Worm (Caenorhabditis elegans) whole organism, L4/young adult: ENCODE measurements around the gene F02D10.3.
A peak's percentile ranks its signal among the peaks of the same experiment; 100 is the strongest.
"Not testable (repeated sequence)": the region's sequence is repeated elsewhere in the genome, so short reads cannot be mapped to it uniquely, and the experiment has no call there.

ENCODE experiments used
- W03F9.2 ChIP-seq: fragments of 150-350 bp; optimal IDR thresholded peaks from 2 replicates; lab custom pipeline; 2014; ENCODE audit warnings: missing biosample characterization, missing genetic modification characterization
- dao-5 ChIP-seq: sonication (generic microtip); optimal IDR thresholded peaks from 2 replicates; lab custom pipeline; 2016; ENCODE audit warnings: missing genotype, missing genetic modification characterization, moderate library complexity, missing compliant biosample characterization
- him-1 ChIP-seq: sonication (generic microtip); optimal IDR thresholded peaks from 2 replicates; lab custom pipeline; 2016; ENCODE audit warnings: missing genotype, missing genetic modification reagents, missing genetic modification characterization, missing compliant biosample characterization

F02D10.3 gene

DNA sequence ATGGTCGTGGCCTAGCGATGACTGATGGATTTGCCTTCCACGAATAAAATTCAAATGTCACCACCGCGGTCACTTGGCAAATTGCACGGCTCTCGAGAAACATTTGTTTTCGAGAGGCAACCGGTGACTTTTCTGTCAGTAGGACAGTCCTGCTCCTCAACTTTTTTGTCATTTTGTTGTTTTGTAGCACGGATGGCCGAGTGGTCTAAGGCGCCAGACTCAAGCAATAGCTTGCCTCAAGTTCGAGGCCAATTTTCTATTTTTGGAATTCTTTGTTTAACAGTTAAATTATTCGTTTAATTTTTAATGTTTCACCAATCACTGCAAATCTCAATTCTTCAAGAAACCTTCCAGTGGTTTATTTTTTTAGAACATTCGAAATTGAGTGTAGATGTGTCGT lies 18.2 kb downstream of the F02D10.3 start:
- TF ChIP-seq W03F9.2 (tag; lab: Kevin White, UChicago), result no peak

DNA sequence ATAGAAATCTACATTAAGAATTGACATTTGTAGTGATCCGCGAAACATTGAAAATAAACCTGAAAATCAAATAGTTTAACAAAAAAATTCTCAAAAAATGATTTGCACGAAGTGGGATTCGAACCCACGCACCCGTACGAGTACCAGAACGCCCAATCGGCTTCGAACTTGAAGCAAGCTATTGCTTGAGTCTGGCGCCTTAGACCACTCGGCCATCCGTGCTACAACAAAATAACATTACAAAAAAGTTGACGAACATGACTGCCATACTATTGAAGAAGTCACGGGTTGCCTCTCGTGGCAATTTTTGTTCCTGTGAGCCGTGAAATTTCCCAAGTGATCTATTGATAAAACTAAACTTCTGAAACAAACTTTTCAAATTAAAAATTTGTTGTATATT lies 19.1 kb downstream of the F02D10.3 start:
- TF ChIP-seq W03F9.2 (tag; lab: Kevin White, UChicago) (no peak), dao-5 (tag; lab: Kevin White, UChicago) (no peak), him-1 (tag; lab: Kevin White, UChicago) (no peak)

DNA sequence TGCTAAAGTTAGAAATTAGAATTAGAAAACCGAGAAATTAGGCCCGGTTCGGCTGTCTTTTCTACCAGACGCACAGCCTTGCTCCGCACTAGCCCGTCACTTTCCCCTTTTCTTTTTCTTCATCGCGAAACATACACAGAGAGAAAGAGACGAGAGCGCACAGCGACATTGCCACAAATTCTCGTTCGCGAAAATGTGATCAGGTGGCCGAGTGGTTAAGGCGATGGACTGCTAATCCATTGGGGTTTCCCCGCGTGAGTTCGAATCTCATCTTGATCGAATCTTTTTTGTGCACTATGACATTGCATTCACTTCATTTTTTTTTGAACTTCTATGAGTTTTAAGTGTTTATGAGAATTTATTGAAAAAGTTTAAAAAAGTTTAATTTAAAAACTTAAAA lies 20.0 kb downstream of the F02D10.3 start:
- peak; percentile 9 for TF ChIP-seq him-1 (tag; lab: Kevin White, UChicago)
- no peak for TF ChIP-seq dao-5 (tag; lab: Kevin White, UChicago)
- peak; percentile 49 for TF ChIP-seq W03F9.2 (tag; lab: Kevin White, UChicago)

DNA sequence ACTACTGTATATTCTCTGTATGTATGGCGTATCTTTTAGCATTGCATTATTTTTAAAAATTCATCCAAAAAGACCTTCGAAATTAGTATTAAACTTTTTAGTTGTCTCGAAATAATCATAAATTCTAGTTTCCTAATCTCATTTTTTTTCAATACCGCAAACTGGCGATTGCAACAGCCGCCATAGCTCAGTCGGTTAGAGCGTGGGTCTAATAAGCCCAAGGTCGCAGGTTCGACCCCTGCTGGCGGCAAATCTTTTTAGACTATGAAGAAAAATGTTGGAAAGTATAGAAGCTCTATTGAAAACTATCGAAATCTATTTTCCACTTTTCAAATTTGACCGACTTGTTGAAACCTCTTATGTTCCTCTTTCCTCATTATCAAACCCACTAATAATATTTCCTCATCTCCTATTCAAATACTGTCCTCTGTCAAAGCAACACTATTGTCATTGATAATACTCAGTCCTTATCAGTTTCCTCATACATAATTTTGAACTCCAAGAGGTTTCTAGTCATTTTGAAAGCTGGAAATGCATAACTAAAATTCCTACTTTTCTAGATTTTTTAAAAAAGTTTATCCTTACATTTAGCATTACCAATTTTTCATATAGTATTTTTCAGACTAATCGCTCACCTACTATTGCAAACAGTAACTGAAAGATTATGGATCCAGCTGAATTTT lies 26.5 kb downstream of the F02D10.3 start, which contains the start of gene jmjd-3.3:
TSS of gene jmjd-3.3 (plus strand) at position 633 of the 683 bp plus-strand sequence.
- no peak for TF ChIP-seq W03F9.2 (tag; lab: Kevin White, UChicago)
- TF ChIP-seq dao-5 (tag; lab: Kevin White, UChicago), result no peak
- TF ChIP-seq him-1 (tag; lab: Kevin White, UChicago), result no peak

DNA sequence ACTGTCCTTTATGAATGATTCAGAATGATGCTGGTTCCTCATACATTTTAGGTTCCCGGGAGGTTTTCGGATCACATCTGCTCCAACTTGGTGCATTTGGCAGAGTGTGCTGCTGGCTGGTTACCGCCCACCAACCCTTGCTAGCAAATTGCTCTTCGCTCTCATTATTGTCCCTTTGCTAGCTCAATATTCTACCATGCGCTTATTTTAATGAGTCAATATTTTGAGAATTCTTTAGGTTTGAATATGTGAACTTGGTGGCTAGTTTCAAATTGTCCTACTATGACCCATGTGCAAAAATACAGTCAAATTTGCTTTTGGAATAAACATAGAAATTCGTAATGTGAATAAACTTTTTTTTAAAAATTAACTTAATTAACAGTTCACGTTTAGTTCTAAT lies 27.3 kb downstream of the F02D10.3 start:
- TF ChIP-seq dao-5 (tag; lab: Kevin White, UChicago) (no peak), him-1 (tag; lab: Kevin White, UChicago) (no peak), W03F9.2 (tag; lab: Kevin White, UChicago) (no peak)

DNA sequence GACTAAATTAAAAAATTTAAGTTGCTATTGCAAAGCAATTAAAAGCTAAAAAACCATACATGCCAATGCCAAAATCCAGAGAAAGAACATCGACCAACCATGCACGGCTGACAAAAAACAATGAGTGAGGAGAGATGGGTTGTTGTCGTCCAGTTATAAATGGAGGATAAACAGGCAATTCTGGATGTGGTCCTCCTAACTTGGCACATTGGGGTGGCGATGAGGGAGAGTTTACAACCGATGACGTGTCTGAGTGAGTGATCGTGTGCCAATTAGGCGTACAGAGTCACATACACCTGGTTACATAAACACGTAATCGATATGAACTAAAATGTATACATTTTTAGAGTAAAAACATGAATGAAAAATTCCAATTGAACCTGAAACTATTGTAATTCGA lies 31.0 kb downstream of the F02D10.3 start, which contains the start of gene C29F7.10:
TSS of gene C29F7.10 (minus strand) at position 101 of the 400 bp plus-strand sequence.
- TF ChIP-seq him-1, dao-5, W03F9.2 (tag; lab: Kevin White, UChicago): not testable (repeated sequence)

DNA sequence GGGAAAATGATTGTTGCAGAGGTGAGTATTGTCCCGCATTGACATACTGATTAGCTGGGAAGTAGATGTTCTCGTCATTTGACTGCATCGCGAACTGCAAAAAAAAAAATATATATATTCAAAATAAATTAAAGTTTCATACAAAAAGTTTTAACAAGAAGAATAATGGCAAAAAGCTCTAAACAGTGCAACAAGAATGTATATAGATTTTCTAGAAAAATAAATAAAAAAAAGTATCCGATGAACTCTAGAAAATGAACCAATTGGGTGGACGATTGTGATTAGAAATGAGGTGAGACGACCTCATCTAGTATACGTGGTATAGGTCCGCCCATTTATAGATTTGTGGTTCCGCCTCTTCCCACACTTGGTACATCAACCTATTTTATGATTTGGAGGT lies 33.7 kb downstream of the F02D10.3 start, which contains the start of gene fkh-4:
TSS of gene fkh-4 (minus strand) at position 101 of the 400 bp plus-strand sequence.
- not testable (repeated sequence) for TF ChIP-seq W03F9.2, him-1, dao-5 (tag; lab: Kevin White, UChicago)

DNA sequence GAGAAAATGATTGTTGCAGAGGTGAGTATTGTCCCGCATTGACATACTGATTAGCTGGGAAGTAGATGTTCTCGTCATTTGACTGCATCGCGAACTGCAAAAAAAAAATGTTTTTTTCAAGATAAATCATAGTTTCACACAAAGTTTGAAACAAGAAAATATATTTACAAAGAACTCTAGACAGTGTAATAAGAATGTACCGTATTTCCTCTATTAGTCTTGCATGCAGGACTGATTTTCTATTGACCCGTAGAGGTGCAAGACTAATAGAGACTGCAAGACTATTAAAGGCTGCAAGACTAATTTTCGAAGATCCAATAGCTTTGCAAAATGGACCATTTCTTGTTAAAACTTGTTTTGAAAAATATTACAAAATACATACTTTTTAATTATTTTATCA lies 39.1 kb downstream of the F02D10.3 start, which contains the start of gene fkh-3:
TSS of gene fkh-3 (minus strand) at position 101 of the 400 bp plus-strand sequence.
- TF ChIP-seq dao-5 (tag; lab: Kevin White, UChicago), result no peak
- no peak for TF ChIP-seq him-1 (tag; lab: Kevin White, UChicago)
- no peak for TF ChIP-seq W03F9.2 (tag; lab: Kevin White, UChicago)

DNA sequence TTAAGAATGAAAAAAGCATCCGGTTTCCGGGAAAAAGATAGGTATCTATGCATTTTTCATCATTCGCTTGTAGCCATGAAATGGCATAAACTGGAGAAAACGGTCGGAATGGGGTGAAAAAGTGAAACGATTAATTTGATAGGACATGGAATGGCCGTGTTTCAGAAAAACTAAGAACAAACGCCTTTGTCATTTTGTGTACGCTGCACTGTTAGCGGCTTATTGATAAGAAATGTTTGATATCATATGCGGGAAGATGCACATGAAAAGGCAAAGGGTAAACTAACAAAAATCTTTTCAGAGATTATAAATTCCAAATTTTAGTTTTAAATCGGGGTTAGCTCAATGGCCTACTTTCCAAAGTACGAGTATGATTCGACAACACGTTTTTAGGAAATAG lies 41.4 kb downstream of the F02D10.3 start:
- no peak for TF ChIP-seq W03F9.2 (tag; lab: Kevin White, UChicago)
- no peak for TF ChIP-seq him-1 (tag; lab: Kevin White, UChicago)
- TF ChIP-seq dao-5 (tag; lab: Kevin White, UChicago), result no peak

DNA sequence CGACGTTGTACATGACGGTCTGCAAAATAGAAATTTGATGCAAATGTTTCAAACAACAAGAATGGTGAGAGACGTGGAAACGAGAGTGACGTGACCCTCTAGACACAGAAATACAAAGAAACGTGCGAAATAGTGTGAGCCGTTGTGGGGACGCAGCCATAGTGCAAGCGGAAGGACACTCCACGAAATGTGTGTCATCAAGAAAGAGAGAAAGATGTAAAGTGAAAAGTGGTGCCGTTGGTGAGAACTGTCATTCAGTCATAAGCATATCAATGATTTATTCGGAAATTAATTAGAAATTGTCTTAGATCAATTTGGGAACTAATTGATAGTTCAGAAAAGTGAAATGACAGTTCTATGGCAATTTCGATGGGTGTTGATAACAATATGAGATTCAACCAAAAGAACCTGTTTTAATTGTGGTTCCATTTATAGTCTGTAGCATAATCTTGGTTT lies 42.5 kb downstream of the F02D10.3 start, which contains the start of gene C29F7.3:
TSS of gene C29F7.3 (minus strand) at position 51 of the 456 bp plus-strand sequence.
- TF ChIP-seq dao-5 (tag; lab: Kevin White, UChicago) (no peak), W03F9.2 (tag; lab: Kevin White, UChicago) (no peak), him-1 (tag; lab: Kevin White, UChicago) (no peak)

DNA sequence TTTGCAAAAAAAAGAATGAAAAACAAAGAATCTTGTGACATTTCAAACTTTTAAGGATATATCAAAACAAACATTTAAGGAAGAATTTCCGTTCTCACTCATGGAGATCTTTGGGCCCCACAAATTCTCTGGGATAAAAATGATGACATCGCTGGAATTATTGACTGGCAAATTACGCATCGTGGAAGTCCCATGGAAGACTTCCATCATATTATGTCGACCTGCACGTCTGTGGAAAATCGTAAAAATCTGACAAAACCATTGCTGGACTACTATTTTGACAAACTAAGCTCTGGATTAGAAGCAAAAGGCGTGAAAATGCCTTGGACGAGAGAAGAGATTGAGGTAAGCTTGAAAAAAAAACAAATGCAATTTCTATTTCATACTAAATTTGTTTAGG lies 44.9 kb downstream of the F02D10.3 start:
- TF ChIP-seq him-1 (tag; lab: Kevin White, UChicago) (no peak), dao-5 (tag; lab: Kevin White, UChicago) (no peak), W03F9.2 (tag; lab: Kevin White, UChicago) (no peak)

DNA sequence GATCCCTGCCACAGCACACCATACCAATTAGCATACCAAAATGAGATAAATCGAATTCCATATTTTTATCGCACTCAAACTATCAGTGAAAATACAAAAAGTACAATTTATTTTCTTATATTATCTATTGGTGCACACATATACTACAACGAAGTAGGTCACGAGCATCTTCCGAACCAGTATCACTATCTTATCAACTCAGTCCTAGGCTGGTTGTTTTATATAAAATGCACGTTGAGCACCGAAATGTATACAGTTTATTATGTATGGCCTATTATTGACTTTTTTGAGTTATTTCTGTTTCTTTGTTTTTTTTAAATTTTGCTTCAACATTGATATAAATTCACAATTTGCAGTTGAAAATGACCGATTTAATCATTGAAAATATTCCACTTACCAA lies 46.7 kb downstream of the F02D10.3 start, which contains the start of gene C29F7.2:
TSS of gene C29F7.2 (plus strand) at position 357 of the 400 bp plus-strand sequence.
- TF ChIP-seq him-1 (tag; lab: Kevin White, UChicago) (no peak), dao-5 (tag; lab: Kevin White, UChicago) (no peak), W03F9.2 (tag; lab: Kevin White, UChicago) (no peak)

DNA sequence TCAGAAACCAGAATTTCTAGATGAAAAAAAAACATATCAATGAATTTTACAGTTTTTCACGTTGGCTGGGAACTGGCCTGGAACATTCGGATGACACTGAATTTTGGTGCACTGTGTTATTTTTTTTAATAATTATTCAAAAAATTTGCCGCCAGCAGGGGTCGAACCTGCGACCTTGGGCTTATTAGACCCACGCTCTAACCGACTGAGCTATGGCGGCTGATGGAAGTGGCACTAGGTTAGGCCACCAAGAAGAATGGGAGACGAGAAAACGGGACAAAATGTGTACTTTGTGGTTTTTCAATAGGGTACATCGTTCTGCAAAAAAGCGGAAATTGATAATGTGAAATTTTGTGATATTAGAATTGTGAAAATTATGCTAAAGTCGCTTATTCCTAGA lies 47.4 kb downstream of the F02D10.3 start:
- peak; percentile 54 for TF ChIP-seq W03F9.2 (tag; lab: Kevin White, UChicago)
- no peak for TF ChIP-seq him-1 (tag; lab: Kevin White, UChicago)
- TF ChIP-seq dao-5 (tag; lab: Kevin White, UChicago), result no peak
